Fruit fly (Drosophila melanogaster) whole organism, prepupa: Measurements from ENCODE around the gene Lrp4.

Source experiments
- CG10631 ChIP-seq: fragments of 200-800 bp; sonication (Bioruptor generic); optimal IDR thresholded peaks from 2 replicates; lab custom pipeline; 2016; ENCODE audit warnings: missing biosample characterization, missing genetic modification characterization
- CG1621 ChIP-seq: fragments of 200-800 bp; sonication (Bioruptor generic); optimal IDR thresholded peaks from 3 replicates; lab custom pipeline; 2018; ENCODE audit warnings: missing biosample characterization, mild to moderate bottlenecking, missing genetic modification characterization
- CG16779 ChIP-seq: fragments of 200-800 bp; sonication (Bioruptor generic); optimal IDR thresholded peaks from 3 replicates; lab custom pipeline; 2017; ENCODE audit warnings: missing biosample characterization, mild to moderate bottlenecking, missing genetic modification characterization
- CG7368 ChIP-seq: fragments of 200-800 bp; sonication (Bioruptor generic); optimal IDR thresholded peaks from 3 replicates; lab custom pipeline; 2016; ENCODE audit warnings: missing biosample characterization, missing genetic modification characterization
- Hr39 ChIP-seq: fragments of 200-800 bp; sonication (Bioruptor generic); optimal IDR thresholded peaks from 2 replicates; lab custom pipeline; 2016; ENCODE audit warnings: missing biosample characterization, missing genetic modification characterization
- Hr4 ChIP-seq: fragments of 200-800 bp; sonication (Bioruptor generic); optimal IDR thresholded peaks from 3 replicates; lab custom pipeline; 2016; ENCODE audit warnings: missing biosample characterization, missing genetic modification characterization
- Lpt ChIP-seq: fragments of 200-800 bp; sonication (Bioruptor generic); optimal IDR thresholded peaks from 3 replicates; lab custom pipeline; 2016; ENCODE audit warnings: missing biosample characterization, missing genetic modification characterization
- Smox ChIP-seq: fragments of 200-800 bp; sonication (Bioruptor generic); optimal IDR thresholded peaks from 3 replicates; lab custom pipeline; 2016; ENCODE audit warnings: missing biosample characterization, missing genetic modification characterization
- achi ChIP-seq: fragments of 200-800 bp; sonication (Bioruptor generic); optimal IDR thresholded peaks from 3 replicates; lab custom pipeline; 2016; ENCODE audit warnings: missing biosample characterization, missing genetic modification characterization
- topi ChIP-seq: fragments of 200-800 bp; sonication (Bioruptor generic); optimal IDR thresholded peaks from 3 replicates; lab custom pipeline; 2016; ENCODE audit warnings: missing biosample characterization, missing genetic modification characterization

dm6 chrX:15866032-15866431 lies 44.6 kb upstream of the Lrp4 start:
- TF ChIP-seq achi (GFP tag; lab: Kevin White, UChicago) (no peak), Smox (no peak), Hr4 (GFP tag; lab: Kevin White, UChicago) (no peak), CG16779 (tag; lab: Kevin White, UChicago) (no peak), Lpt (GFP tag; lab: Kevin White, UChicago) (no peak), topi (no peak), CG1621 (tag; lab: Kevin White, UChicago) (no peak), Hr39 (GFP tag; lab: Kevin White, UChicago) (no peak), CG7368 (GFP tag; lab: Kevin White, UChicago) (no peak), CG10631 (no peak)
